Fruit fly (Drosophila melanogaster): ENCODE measurements around the gene ORMDL.
A peak's percentile ranks its signal among the peaks of the same experiment; 100 is the strongest.

ORMDL gene

dm6 chr3L:21598337-21598736 lies 36.8 kb upstream of the ORMDL start:
- no peak for TF ChIP-seq h (GFP tag; optimal IDR thresholded peaks at IDR 0.05)
- TF ChIP-seq OdsH (GFP tag; optimal IDR thresholded peaks at IDR 0.05) = no peak
- peak; percentile 17 for TF ChIP-seq Dif (GFP tag; optimal IDR thresholded peaks at IDR 0.05; ENCODE audit: partially characterized antibody)

DNA sequence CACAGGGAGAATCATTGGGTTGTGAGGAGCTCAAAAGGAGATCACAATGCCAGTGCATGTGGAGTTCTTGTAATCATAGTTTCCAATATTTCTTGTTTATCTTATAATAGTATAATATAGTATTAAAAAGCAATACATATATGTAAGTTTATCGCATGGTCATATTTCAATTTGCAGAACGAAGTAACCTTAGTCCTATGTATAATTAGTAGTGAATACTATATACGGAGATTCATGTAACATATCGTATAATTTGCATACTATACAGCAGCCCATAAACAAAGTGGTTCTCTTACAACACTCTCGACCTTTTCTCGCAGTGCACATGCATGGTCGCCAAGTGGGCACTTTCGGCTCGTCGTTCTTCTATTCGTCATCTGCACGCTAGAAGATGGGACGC lies 32.8 kb upstream of the ORMDL start:
- TF ChIP-seq fru (GFP tag; optimal IDR thresholded peaks at IDR 0.05) (no peak), brk (GFP tag; optimal IDR thresholded peaks at IDR 0.05) (no peak), dl (GFP tag; optimal IDR thresholded peaks at IDR 0.05; ENCODE audit: insufficient read depth in 1 of 2, partially characterized antibody in 2 of 2) (no peak), GATAd (GFP tag; optimal IDR thresholded peaks at IDR 0.05) (no peak), CrebA (GFP tag; optimal IDR thresholded peaks at IDR 0.05; ENCODE audit: borderline replicate concordance) (no peak), foxo (GFP tag; optimal IDR thresholded peaks at IDR 0.05) (peak in 1 of 2 experiments; percentile 16), sage (GFP tag; optimal IDR thresholded peaks at IDR 0.05) (no peak), psq (GFP tag; optimal IDR thresholded peaks at IDR 0.05) (peak; percentile 22), HLH106 (tag; optimal IDR thresholded peaks at IDR 0.05) (peak; percentile 7)

dm6 chr3L:21604265-21604664 lies 30.8 kb upstream of the ORMDL start:
- TF ChIP-seq h (GFP tag; optimal IDR thresholded peaks at IDR 0.05) (no peak), CG9705 (GFP tag; optimal IDR thresholded peaks at IDR 0.05) (no peak), GATAd (GFP tag; optimal IDR thresholded peaks at IDR 0.05) (no peak), Hnf4 (GFP tag; optimal IDR thresholded peaks at IDR 0.05) (peak; percentile 41), sv (GFP tag; optimal IDR thresholded peaks at IDR 0.05) (peak; percentile 14), jim (GFP tag; optimal IDR thresholded peaks at IDR 0.05) (no peak), tai (GFP tag; optimal IDR thresholded peaks at IDR 0.05) (no peak), Jra (GFP tag; optimal IDR thresholded peaks at IDR 0.05) (no peak), Myc (optimal IDR thresholded peaks at IDR 0.05) (no peak), dl (GFP tag; optimal IDR thresholded peaks at IDR 0.05; ENCODE audit: insufficient read depth in 1 of 2, partially characterized antibody in 2 of 2) (no peak), sage (GFP tag; optimal IDR thresholded peaks at IDR 0.05) (no peak), CrebA (GFP tag; optimal IDR thresholded peaks at IDR 0.05; ENCODE audit: borderline replicate concordance) (no peak), rgr (GFP tag; optimal IDR thresholded peaks at IDR 0.05) (no peak), pan (optimal IDR thresholded peaks at IDR 0.05) (no peak), Hr83 (GFP tag; optimal IDR thresholded peaks at IDR 0.05; ENCODE audit: poor library complexity, severe bottlenecking) (peak; percentile 44), lola (GFP tag; optimal IDR thresholded peaks at IDR 0.05) (no peak), Hr78 (GFP tag; optimal IDR thresholded peaks at IDR 0.05) (no peak), HLH106 (tag; optimal IDR thresholded peaks at IDR 0.05) (peak; percentile 5), Mio (GFP tag; optimal IDR thresholded peaks at IDR 0.05) (no peak), psq (GFP tag; optimal IDR thresholded peaks at IDR 0.05) (no peak), Vsx2 (GFP tag; optimal IDR thresholded peaks at IDR 0.05; ENCODE audit: partially characterized antibody) (no peak), Dif (GFP tag; optimal IDR thresholded peaks at IDR 0.05; ENCODE audit: partially characterized antibody) (no peak), OdsH (GFP tag; optimal IDR thresholded peaks at IDR 0.05) (peak; percentile 30), usp (GFP tag; optimal IDR thresholded peaks at IDR 0.05) (no peak), woc (GFP tag; optimal IDR thresholded peaks at IDR 0.05) (no peak), ey (GFP tag; optimal IDR thresholded peaks at IDR 0.05) (peak; percentile 39), fru (GFP tag; optimal IDR thresholded peaks at IDR 0.05) (peak; percentile 11), Dfd (GFP tag; optimal IDR thresholded peaks at IDR 0.05) (no peak), br (GFP tag; optimal IDR thresholded peaks at IDR 0.05) (no peak), foxo (GFP tag; optimal IDR thresholded peaks at IDR 0.05) (no peak), dmrt93B (GFP tag; optimal IDR thresholded peaks at IDR 0.05) (no peak), CG32264 (GFP tag; optimal IDR thresholded peaks at IDR 0.05) (no peak)

dm6 chr3L:21610535-21610934 lies 24.6 kb upstream of the ORMDL start:
- TF ChIP-seq usp (GFP tag; optimal IDR thresholded peaks at IDR 0.05) (no peak), CG9705 (GFP tag; optimal IDR thresholded peaks at IDR 0.05) (no peak), CG32264 (GFP tag; optimal IDR thresholded peaks at IDR 0.05) (no peak), CrebA (GFP tag; optimal IDR thresholded peaks at IDR 0.05; ENCODE audit: borderline replicate concordance) (no peak), Sp1 (GFP tag; optimal IDR thresholded peaks at IDR 0.05) (no peak)
